Worm (Caenorhabditis elegans): Measurements from ENCODE around the gene rbm-34.

DNA sequence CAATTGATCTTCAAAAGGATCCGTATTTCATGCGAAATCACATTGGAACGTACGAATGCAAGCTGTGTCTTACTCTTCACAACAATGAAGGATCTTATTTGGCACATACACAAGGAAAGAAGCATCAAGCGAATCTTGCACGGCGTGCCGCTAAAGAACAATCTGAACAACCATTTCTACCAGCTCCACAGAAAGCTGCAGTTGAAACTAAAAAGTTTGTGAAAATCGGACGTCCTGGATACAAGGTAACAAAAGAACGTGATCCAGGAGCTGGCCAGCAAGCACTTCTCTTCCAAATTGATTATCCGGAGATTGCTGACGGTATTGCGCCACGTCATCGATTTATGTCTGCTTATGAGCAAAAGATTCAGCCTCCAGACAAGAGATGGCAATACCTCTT is 633 bp upstream of the rbm-34 start:
- TF ChIP-seq ama-1 (optimal IDR thresholded peaks at IDR 0.05) (no peak), pqm-1 (tag; optimal IDR thresholded peaks at IDR 0.05) (no peak), unc-62 (GFP tag; optimal IDR thresholded peaks at IDR 0.05) (no peak), blmp-1 (tag; optimal IDR thresholded peaks at IDR 0.05) (no peak), pag-3 (tag; optimal IDR thresholded peaks at IDR 0.05; ENCODE audit: borderline replicate concordance, insufficient read depth) (no peak), lin-15B (tag; optimal IDR thresholded peaks at IDR 0.05) (no peak), rnt-1 (tag; optimal IDR thresholded peaks at IDR 0.05) (no peak), fos-1 (tag; optimal IDR thresholded peaks at IDR 0.05) (no peak), pax-3 (tag; optimal IDR thresholded peaks at IDR 0.05) (no peak), lin-13 (GFP tag; optimal IDR thresholded peaks at IDR 0.05) (no peak), snpc-4 (tag; optimal IDR thresholded peaks at IDR 0.05) (no peak), tbx-2 (tag; optimal IDR thresholded peaks at IDR 0.05) (no peak)

Measured in whole organism, L1 larva.